Worm (Caenorhabditis elegans): ENCODE data around the gene exc-14.

exc-14 gene

ce11 chrV:5038449-5038848 lies 7.6 kb downstream of the exc-14 start (continued):
- TF ChIP-seq lin-14 (GFP tag; optimal IDR thresholded peaks at IDR 0.05) = peak; percentile 48
- TF ChIP-seq nhr-28 (tag; optimal IDR thresholded peaks at IDR 0.05) = no peak
- TF ChIP-seq egl-27 (tag; optimal IDR thresholded peaks at IDR 0.05) = no peak
- TF ChIP-seq unc-62 (GFP tag; optimal IDR thresholded peaks at IDR 0.05) = no peak
- no peak for TF ChIP-seq nhr-90 (tag; optimal IDR thresholded peaks at IDR 0.05; ENCODE audit: poor library complexity)
- no peak for TF ChIP-seq nhr-237 (tag; optimal IDR thresholded peaks at IDR 0.05)
- TF ChIP-seq elt-3 (tag; optimal IDR thresholded peaks at IDR 0.05) = peak in 1 of 6 experiments; percentile 23
- no peak for TF ChIP-seq lin-15B (tag; optimal IDR thresholded peaks at IDR 0.05)
- peak in 1 of 2 experiments; percentile 5 for TF ChIP-seq lin-35 (GFP tag; optimal IDR thresholded peaks at IDR 0.05)

DNA sequence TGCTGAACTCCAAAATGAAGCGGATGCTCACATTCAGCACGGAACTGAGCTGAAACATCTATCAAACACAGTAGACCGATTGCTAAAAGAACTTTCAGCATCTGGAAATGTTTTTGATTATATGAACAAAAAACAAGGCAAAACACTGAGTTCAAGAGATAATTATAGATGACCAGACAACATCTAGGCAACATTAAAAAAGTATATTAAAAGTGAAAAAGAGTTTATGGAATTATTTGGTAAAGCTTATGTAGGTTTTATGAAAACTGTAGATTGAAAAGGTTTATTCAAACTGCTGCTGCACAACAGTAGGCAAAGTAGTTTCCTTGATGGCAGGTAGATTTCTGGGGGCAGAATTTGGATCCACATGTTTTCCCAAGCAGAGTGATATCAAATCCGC lies 9.6 kb downstream of the exc-14 start, which contains the start of gene K11D12.7:
Gene K11D12.7 (minus strand): TSS at position 101 of the 400 bp plus-strand sequence.
- no peak for TF ChIP-seq C34B4.2 (tag; optimal IDR thresholded peaks at IDR 0.05)
- TF ChIP-seq unc-86 (tag; optimal IDR thresholded peaks at IDR 0.05) = no peak
- TF ChIP-seq alr-1 (tag; optimal IDR thresholded peaks at IDR 0.05; ENCODE audit: borderline replicate concordance) = no peak
- TF ChIP-seq hlh-17 (GFP tag; optimal IDR thresholded peaks at IDR 0.05; ENCODE audit: borderline replicate concordance) = no peak
- TF ChIP-seq egl-27 (tag; optimal IDR thresholded peaks at IDR 0.05) = no peak
- TF ChIP-seq fkh-10 (GFP tag; optimal IDR thresholded peaks at IDR 0.05) = no peak
- no peak for TF ChIP-seq swsn-7 (tag; optimal IDR thresholded peaks at IDR 0.05)
- no peak for TF ChIP-seq lin-15B (tag; optimal IDR thresholded peaks at IDR 0.05)

- TF ChIP-seq sptf-1 (tag; optimal IDR thresholded peaks at IDR 0.05) = no peak
- no peak for TF ChIP-seq pax-3 (tag; optimal IDR thresholded peaks at IDR 0.05)
- no peak for TF ChIP-seq unc-62 (GFP tag; optimal IDR thresholded peaks at IDR 0.05)
These were observed 10.9 kb downstream of the exc-14 start, which contains the start of gene K11D12.6 for ce11 chrV:5035058-5035457. Gene K11D12.6 (minus strand): TSS chrV:5035158.

- TF ChIP-seq tlp-1 (tag; optimal IDR thresholded peaks at IDR 0.05) (no peak), dpl-1 (GFP tag; optimal IDR thresholded peaks at IDR 0.05) (no peak), zip-4 (GFP tag; optimal IDR thresholded peaks at IDR 0.05) (no peak), blmp-1 (tag; optimal IDR thresholded peaks at IDR 0.05) (no peak), skn-1 (tag; optimal IDR thresholded peaks at IDR 0.05) (no peak), jun-1 (tag; optimal IDR thresholded peaks at IDR 0.05) (no peak)
These were observed 12.9 kb downstream of the exc-14 start, which contains the start of gene K11D12.13 for ce11 chrV:5033099-5033498. Gene K11D12.13 (plus strand): TSS chrV:5033399.

- TF ChIP-seq mep-1 (tag; optimal IDR thresholded peaks at IDR 0.05) = no peak
- peak in 1 of 6 experiments; percentile 42 for TF ChIP-seq elt-3 (tag; optimal IDR thresholded peaks at IDR 0.05)
- TF ChIP-seq lin-14 (GFP tag; optimal IDR thresholded peaks at IDR 0.05) = peak; percentile 69
- TF ChIP-seq lin-35 (GFP tag; optimal IDR thresholded peaks at IDR 0.05) = peak in 1 of 2 experiments; percentile 41
- TF ChIP-seq rnt-1 (tag; optimal IDR thresholded peaks at IDR 0.05) = peak; percentile 50
- TF ChIP-seq nhr-77 (tag; optimal IDR thresholded peaks at IDR 0.05) = no peak
- peak in 1 of 2 experiments; percentile 86 for TF ChIP-seq mdl-1 (tag; optimal IDR thresholded peaks at IDR 0.05)
- no peak for TF ChIP-seq nhr-84 (tag; optimal IDR thresholded peaks at IDR 0.05)
- TF ChIP-seq dpl-1 (GFP tag; optimal IDR thresholded peaks at IDR 0.05) = peak in 2 of 3 experiments; percentile 14 to 27
- no peak for TF ChIP-seq sup-37 (GFP tag; optimal IDR thresholded peaks at IDR 0.05)
- peak; percentile 88 for TF ChIP-seq nhr-85 (tag)
- peak; percentile 7 for TF ChIP-seq tbx-2 (tag; optimal IDR thresholded peaks at IDR 0.05)
- no peak for TF ChIP-seq swsn-7 (tag; optimal IDR thresholded peaks at IDR 0.05)
- peak; percentile 29 for TF ChIP-seq blmp-1 (tag; optimal IDR thresholded peaks at IDR 0.05)
- TF ChIP-seq snu-23 (GFP tag; optimal IDR thresholded peaks at IDR 0.05) = peak; percentile 58
- no peak for TF ChIP-seq C04F5.9 (tag; optimal IDR thresholded peaks at IDR 0.05)
- TF ChIP-seq nhr-20 (tag; optimal IDR thresholded peaks at IDR 0.05) = peak; percentile 42
- no peak for TF ChIP-seq lin-13 (GFP tag; optimal IDR thresholded peaks at IDR 0.05)
- TF ChIP-seq aly-2 (tag; optimal IDR thresholded peaks at IDR 0.05) = no peak
- TF ChIP-seq snpc-4 (tag; optimal IDR thresholded peaks at IDR 0.05) = no peak
- peak; percentile 4 to 16 for TF ChIP-seq efl-1 (optimal IDR thresholded peaks at IDR 0.05)
- TF ChIP-seq efl-1 (GFP tag; optimal IDR thresholded peaks at IDR 0.05 in 1 of 2) = no peak
- peak; percentile 57 for TF ChIP-seq nhr-71 (tag; optimal IDR thresholded peaks at IDR 0.05)
These were observed 13.8 kb downstream of the exc-14 start for ce11 chrV:5032176-5032575.
